Fruit fly (Drosophila melanogaster): Measurements from ENCODE around the gene CG12213.

The CG12213 gene

dm6 chr3R:11992934-11993670 lies 25.6 kb upstream of the CG12213 start, which contains the start of gene mfas (continued):
- peak; percentile 17 for TF ChIP-seq CG1647 (GFP tag; optimal IDR thresholded peaks at IDR 0.05)
- no peak for TF ChIP-seq ERR (GFP tag; optimal IDR thresholded peaks at IDR 0.05)
- no peak for TF ChIP-seq eve (GFP tag; optimal IDR thresholded peaks at IDR 0.05)
- TF ChIP-seq zen2 (GFP tag; IDR thresholded peaks at IDR 0.05; ENCODE audit: partially characterized antibody): peak; percentile 6; the same call in 1 of the 3 replicates
- TF ChIP-seq Nf-YB (GFP tag; optimal IDR thresholded peaks at IDR 0.05): no peak
- TF ChIP-seq ranshi (GFP tag; IDR thresholded peaks at IDR 0.05): no peak
- TF ChIP-seq pnt (GFP tag; optimal IDR thresholded peaks at IDR 0.05): no peak
- TF ChIP-seq gce (GFP tag; IDR thresholded peaks at IDR 0.05): no peak
- peak; percentile 20 for TF ChIP-seq CG10431 (GFP tag; optimal IDR thresholded peaks at IDR 0.05)
- no peak for TF ChIP-seq salm (tag; optimal IDR thresholded peaks at IDR 0.05)
- no peak for TF ChIP-seq H15 (GFP tag; IDR thresholded peaks at IDR 0.05)
- TF ChIP-seq CG7556 (GFP tag; optimal IDR thresholded peaks at IDR 0.05): no peak
- no peak for TF ChIP-seq CG13123 (GFP tag; optimal IDR thresholded peaks at IDR 0.05)
- TF ChIP-seq CG4730 (GFP tag; IDR thresholded peaks at IDR 0.05): no peak
- peak; percentile 7 for TF ChIP-seq CG11723 (GFP tag; optimal IDR thresholded peaks at IDR 0.05)
- no peak for TF ChIP-seq CG42726 (GFP tag; IDR thresholded peaks at IDR 0.05; ENCODE audit: partially characterized antibody)
- TF ChIP-seq CG33213 (GFP tag; optimal IDR thresholded peaks at IDR 0.05): no peak
- no peak for TF ChIP-seq CG14667 (GFP tag; IDR thresholded peaks at IDR 0.05)
- TF ChIP-seq MESR4 (GFP tag; optimal IDR thresholded peaks at IDR 0.05): no peak
- no peak for TF ChIP-seq Neu2 (GFP tag; optimal IDR thresholded peaks at IDR 0.05; ENCODE audit: borderline replicate concordance)
- TF ChIP-seq CG17612 (GFP tag; IDR thresholded peaks at IDR 0.05): no peak
- no peak for TF ChIP-seq Atf3 (GFP tag; optimal IDR thresholded peaks at IDR 0.05)
- TF ChIP-seq sc (optimal IDR thresholded peaks at IDR 0.05): no peak
- TF ChIP-seq sc (GFP tag; optimal IDR thresholded peaks at IDR 0.05): peak; percentile 15
- no peak for TF ChIP-seq al (GFP tag; IDR thresholded peaks at IDR 0.05)
- TF ChIP-seq CG7928 (GFP tag; optimal IDR thresholded peaks at IDR 0.05): no peak
- no peak for TF ChIP-seq CG32772 (GFP tag; IDR thresholded peaks at IDR 0.05)
- no peak for TF ChIP-seq Atf-2 (GFP tag; optimal IDR thresholded peaks at IDR 0.05)
- no peak for TF ChIP-seq CG7271 (tag; optimal IDR thresholded peaks at IDR 0.05)
- TF ChIP-seq CG3726 (GFP tag; IDR thresholded peaks at IDR 0.05): no peak
- no peak for TF ChIP-seq pros (GFP tag; optimal IDR thresholded peaks at IDR 0.05)
- TF ChIP-seq lab (GFP tag; optimal IDR thresholded peaks at IDR 0.05): peak; percentile 61
- no peak for TF ChIP-seq CG11560 (tag; IDR thresholded peaks at IDR 0.05)
- no peak for TF ChIP-seq Dfd (GFP tag; optimal IDR thresholded peaks at IDR 0.05)
- TF ChIP-seq dysf (GFP tag; IDR thresholded peaks at IDR 0.05): no peak
- TF ChIP-seq CG16779 (GFP tag; IDR thresholded peaks at IDR 0.05): no peak
- TF ChIP-seq CG11398 (GFP tag; optimal IDR thresholded peaks at IDR 0.05): no peak
- TF ChIP-seq Dll (GFP tag; IDR thresholded peaks at IDR 0.05; ENCODE audit: partially characterized antibody): 0 out of 4 replicates have a peak, but pooled peaks have one; percentile 10
- no peak for TF ChIP-seq CG15696 (tag; optimal IDR thresholded peaks at IDR 0.05)
- peak; percentile 27 for TF ChIP-seq CG7987 (GFP tag; optimal IDR thresholded peaks at IDR 0.05)
- TF ChIP-seq CG12155 (GFP tag; optimal IDR thresholded peaks at IDR 0.05): no peak
- TF ChIP-seq CG16815 (GFP tag; optimal IDR thresholded peaks at IDR 0.05): no peak
- TF ChIP-seq E2f2 (GFP tag; IDR thresholded peaks at IDR 0.05): no peak; the same call in 1 of the 2 replicates
- TF ChIP-seq Scr (GFP tag; IDR thresholded peaks at IDR 0.05; ENCODE audit: partially characterized antibody): no peak
- TF ChIP-seq CG14050 (GFP tag; IDR thresholded peaks at IDR 0.05): no peak
- no peak for TF ChIP-seq CG3281 (GFP tag; optimal IDR thresholded peaks at IDR 0.05)
- TF ChIP-seq Blimp-1 (GFP tag; optimal IDR thresholded peaks at IDR 0.05): peak; percentile 55
- no peak for TF ChIP-seq inv (GFP tag; IDR thresholded peaks at IDR 0.05; ENCODE audit: partially characterized antibody)
- no peak for TF ChIP-seq cas (GFP tag; IDR thresholded peaks at IDR 0.05)
- TF ChIP-seq chm (GFP tag; IDR thresholded peaks at IDR 0.05): no peak
